Worm (Caenorhabditis elegans): ENCODE results near the gene mth-1.

DNA sequence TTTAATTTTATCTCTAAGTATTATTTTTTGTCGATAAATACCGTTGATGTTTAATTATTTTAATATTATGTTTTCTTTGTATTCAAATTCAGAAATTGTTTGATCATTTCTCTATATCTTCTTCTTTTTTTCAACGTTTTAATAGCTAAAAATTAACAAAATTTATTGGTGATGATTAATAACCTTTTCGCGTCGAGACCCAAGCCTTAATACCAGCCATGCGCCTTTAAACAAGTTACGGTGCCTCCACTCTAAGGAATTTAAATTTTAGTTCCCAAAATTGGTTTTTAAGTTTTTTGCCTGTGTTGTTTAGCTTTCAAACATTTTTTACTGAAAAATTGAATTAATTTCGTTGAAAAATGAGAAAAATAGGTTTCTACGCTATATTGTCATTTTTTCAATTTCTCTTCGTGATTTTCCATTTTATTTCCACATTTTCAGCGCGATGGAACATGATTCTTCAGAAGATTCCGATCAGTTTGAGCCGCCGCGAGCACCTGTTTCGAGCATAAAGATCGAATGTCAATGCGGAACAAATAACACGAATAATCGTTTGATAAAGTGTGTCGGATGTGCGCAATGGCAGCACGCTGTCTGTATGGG is 25.6 kb upstream of the mth-1 start, which contains the start of gene C16A11.3:
- TF ChIP-seq aly-2 (tag; optimal IDR thresholded peaks at IDR 0.05) (no peak), R02D3.7 (tag; optimal IDR thresholded peaks at IDR 0.05) (no peak), unc-55 (GFP tag; optimal IDR thresholded peaks at IDR 0.05) (no peak)

All from whole organism, L2 larva.